Worm (Caenorhabditis elegans) whole organism, L2 larva: ENCODE data around the gene dnj-17.

Experiments
- C34F6.9 ChIP-seq: fragments of 150-350 bp; optimal IDR thresholded peaks from 2 replicates; lab custom pipeline; 2014; ENCODE audit warnings: missing biosample characterization, missing genetic modification characterization
- F13H6.1 ChIP-seq: sonication (generic microtip); optimal IDR thresholded peaks from 2 replicates; lab custom pipeline; 2016; ENCODE audit warnings: missing genetic modification characterization, missing compliant biosample characterization
- R02D3.7 ChIP-seq: fragments of 150-350 bp; optimal IDR thresholded peaks from 2 replicates; lab custom pipeline; 2014; ENCODE audit warnings: missing biosample characterization, missing genetic modification characterization
- Y55F3AM.14 ChIP-seq: fragments of 200-800 bp; sonication (Bioruptor generic); optimal IDR thresholded peaks from 2 replicates; lab custom pipeline; 2018; ENCODE audit warnings: mild to moderate bottlenecking, missing genetic modification characterization, missing compliant biosample characterization
- ZK546.5 ChIP-seq: sonication (generic microtip); optimal IDR thresholded peaks from 2 replicates; lab custom pipeline; 2017; ENCODE audit warnings: missing biosample characterization, missing genetic modification characterization
- aly-2 ChIP-seq: fragments of 150-350 bp; optimal IDR thresholded peaks from 2 replicates; lab custom pipeline; 2014; ENCODE audit warnings: missing biosample characterization, missing genetic modification characterization
- blmp-1 ChIP-seq: sonication (generic microtip); optimal IDR thresholded peaks from 2 replicates; lab custom pipeline; 2017; ENCODE audit warnings: missing genetic modification characterization, mild to moderate bottlenecking, missing compliant biosample characterization, antibody characterized with exemption, moderate library complexity; ENCODE audit not compliant: insufficient read depth
- dmd-4 ChIP-seq: sonication (generic microtip); optimal IDR thresholded peaks from 2 replicates; lab custom pipeline; 2017; ENCODE audit warnings: missing biosample characterization, missing genetic modification characterization
- egl-27 ChIP-seq: sonication (generic microtip); optimal IDR thresholded peaks from 3 replicates; lab custom pipeline; 2017; ENCODE audit warnings: missing biosample characterization, missing genetic modification reagents, missing genetic modification characterization
- elt-1 ChIP-seq: fragments of 150-350 bp; optimal IDR thresholded peaks from 2 replicates; lab custom pipeline; 2014; ENCODE audit warnings: missing biosample characterization, missing genetic modification characterization
- elt-3 ChIP-seq: sonication (generic microtip); optimal IDR thresholded peaks from 2 replicates; lab custom pipeline; 2017; ENCODE audit warnings: missing biosample characterization, missing genetic modification characterization
- fos-1 ChIP-seq: fragments of 150-350 bp; optimal IDR thresholded peaks from 2 replicates; lab custom pipeline; 2014; ENCODE audit warnings: missing biosample characterization, missing genetic modification characterization
- gmeb-1 ChIP-seq: fragments of 150-350 bp; optimal IDR thresholded peaks from 2 replicates; lab custom pipeline; 2014; ENCODE audit warnings: missing biosample characterization, missing genetic modification characterization
- lin-11 ChIP-seq: fragments of 150-350 bp; sonication (generic microtip); optimal IDR thresholded peaks from 2 replicates; lab custom pipeline; 2014; ENCODE audit warnings: missing biosample characterization, missing genetic modification characterization, inconsistent platforms, mixed read lengths
- lin-13 ChIP-seq: fragments of 150-350 bp; optimal IDR thresholded peaks from 2 replicates; lab custom pipeline; 2014; ENCODE audit warnings: missing biosample characterization, missing genetic modification reagents, missing genetic modification characterization
- lin-39 ChIP-seq: fragments of 150-350 bp; optimal IDR thresholded peaks from 2 replicates; lab custom pipeline; 2014; ENCODE audit warnings: missing biosample characterization, missing genetic modification reagents, missing genetic modification characterization
- lsy-2 ChIP-seq, 2 experiments: fragments of 150-350 bp in 1 of 2; sonication (generic microtip) in 1 of 2; optimal IDR thresholded peaks; 2 replicates each; lab custom pipeline; 2014 to 2017; ENCODE audit warnings: missing biosample characterization in 2 of 2, missing genetic modification characterization in 2 of 2
- mab-5 ChIP-seq: fragments of 150-350 bp; optimal IDR thresholded peaks from 2 replicates; lab custom pipeline; 2014; ENCODE audit warnings: missing biosample characterization, missing genetic modification characterization
- mbf-1 ChIP-seq: sonication (generic microtip); optimal IDR thresholded peaks from 2 replicates; lab custom pipeline; 2017; ENCODE audit warnings: missing biosample characterization, missing genetic modification characterization
- nhr-10 ChIP-seq: sonication (generic microtip); optimal IDR thresholded peaks from 2 replicates; lab custom pipeline; 2017; ENCODE audit warnings: missing biosample characterization, missing genetic modification characterization
- nhr-12 ChIP-seq: fragments of 150-350 bp; optimal IDR thresholded peaks from 2 replicates; lab custom pipeline; 2014; ENCODE audit warnings: missing biosample characterization, missing genetic modification characterization
- nhr-129 ChIP-seq: fragments of 150-350 bp; optimal IDR thresholded peaks from 2 replicates; lab custom pipeline; 2014; ENCODE audit warnings: missing biosample characterization, missing genetic modification characterization
- nhr-21 ChIP-seq: fragments of 150-350 bp; optimal IDR thresholded peaks from 2 replicates; lab custom pipeline; 2014; ENCODE audit warnings: missing biosample characterization, missing genetic modification characterization
- nhr-23 ChIP-seq: fragments of 150-350 bp; optimal IDR thresholded peaks from 2 replicates; lab custom pipeline; 2014; ENCODE audit warnings: missing biosample characterization, missing genetic modification reagents, missing genetic modification characterization
- nhr-237 ChIP-seq: fragments of 150-350 bp; optimal IDR thresholded peaks from 2 replicates; lab custom pipeline; 2014; ENCODE audit warnings: missing biosample characterization, missing genetic modification characterization
- nhr-25 ChIP-seq: fragments of 150-350 bp; sonication (generic microtip); optimal IDR thresholded peaks from 3 replicates; lab custom pipeline; 2014; ENCODE audit warnings: missing biosample characterization, missing genetic modification characterization
- nhr-6 ChIP-seq: fragments of 150-350 bp; optimal IDR thresholded peaks from 2 replicates; lab custom pipeline; 2014; ENCODE audit warnings: missing biosample characterization, missing genetic modification characterization
- sem-4 ChIP-seq: fragments of 150-350 bp; optimal IDR thresholded peaks from 2 replicates; lab custom pipeline; 2014; ENCODE audit warnings: missing biosample characterization, missing genetic modification reagents, missing genetic modification characterization
- skn-1 ChIP-seq: sonication (generic microtip); optimal IDR thresholded peaks from 2 replicates; lab custom pipeline; 2017; ENCODE audit warnings: missing biosample characterization, missing genetic modification characterization
- sma-3 ChIP-seq: sonication (generic microtip); optimal IDR thresholded peaks from 2 replicates; lab custom pipeline; 2016; ENCODE audit warnings: missing genetic modification reagents, missing genetic modification characterization, missing compliant biosample characterization
- sma-9 ChIP-seq, 2 experiments: fragments of 150-350 bp in 1 of 2; sonication (generic microtip) in 1 of 2; optimal IDR thresholded peaks; 2 replicates each; lab custom pipeline; 2014 to 2016; ENCODE audit warnings: missing genetic modification characterization in 2 of 2, mild to moderate bottlenecking in 1 of 2, missing biosample characterization in 1 of 2, missing compliant biosample characterization in 1 of 2, missing genetic modification reagents in 1 of 2, moderate library complexity in 1 of 2
- snpc-4 ChIP-seq: fragments of 150-350 bp; optimal IDR thresholded peaks from 2 replicates; lab custom pipeline; 2014; ENCODE audit warnings: missing biosample characterization, missing genetic modification characterization
- unc-39 ChIP-seq: fragments of 150-350 bp; optimal IDR thresholded peaks from 2 replicates; lab custom pipeline; 2014; ENCODE audit warnings: missing biosample characterization, missing genetic modification characterization
- unc-55 ChIP-seq: fragments of 150-350 bp; sonication (generic microtip); optimal IDR thresholded peaks from 3 replicates; lab custom pipeline; 2014; ENCODE audit warnings: missing biosample characterization, missing genetic modification reagents, missing genetic modification characterization
- unc-62 ChIP-seq: fragments of 150-350 bp; optimal IDR thresholded peaks from 2 replicates; lab custom pipeline; 2014; ENCODE audit warnings: missing biosample characterization, missing genetic modification reagents, missing genetic modification characterization
- zag-1 ChIP-seq: fragments of 150-350 bp; optimal IDR thresholded peaks from 2 replicates; lab custom pipeline; 2014; ENCODE audit warnings: missing biosample characterization, missing genetic modification characterization
- ztf-11 ChIP-seq: sonication (generic microtip); optimal IDR thresholded peaks from 2 replicates; lab custom pipeline; 2017; ENCODE audit warnings: missing biosample characterization, missing genetic modification characterization
- ztf-4 ChIP-seq: fragments of 150-350 bp; optimal IDR thresholded peaks from 2 replicates; lab custom pipeline; 2014; ENCODE audit warnings: missing biosample characterization, missing genetic modification characterization

dnj-17 gene

ce11 chrIII:13418975-13419374 lies 25.8 kb upstream of the dnj-17 start:
- no peak for TF ChIP-seq elt-1
- TF ChIP-seq gmeb-1, result no peak
- TF ChIP-seq blmp-1 (tag; lab: Kevin White, UChicago), result no peak
- no peak for TF ChIP-seq nhr-21 (tag; lab: Kevin White, UChicago)
- TF ChIP-seq mab-5, result no peak
- TF ChIP-seq lin-39 (tag; lab: Kevin White, UChicago), result no peak
- no peak for TF ChIP-seq nhr-23 (tag; lab: Kevin White, UChicago)

ce11 chrIII:13411202-13411601 lies 18.1 kb upstream of the dnj-17 start:
- TF ChIP-seq nhr-21 (tag; lab: Kevin White, UChicago) (no peak), fos-1 (tag; lab: Kevin White, UChicago) (peak; percentile 24)

ce11 chrIII:13409498-13409897 lies 16.4 kb upstream of the dnj-17 start, which contains the start of gene myo-6:
TSS of gene myo-6 (plus strand) at chrIII:13409798.
- TF ChIP-seq zag-1 (tag; lab: Kevin White, UChicago) (no peak), unc-55 (GFP tag; lab: Kevin White, UChicago) (no peak), nhr-6 (tag; lab: Kevin White, UChicago) (no peak), ztf-4 (no peak), fos-1 (tag; lab: Kevin White, UChicago) (no peak), ZK546.5 (tag; lab: Kevin White, UChicago) (no peak), nhr-10 (tag; lab: Kevin White, UChicago) (no peak), blmp-1 (tag; lab: Kevin White, UChicago) (no peak), F13H6.1 (no peak), skn-1 (tag; lab: Kevin White, UChicago) (no peak), R02D3.7 (tag; lab: Kevin White, UChicago) (no peak), lsy-2 (tag; optimal IDR thresholded peaks at IDR 0.05; lab: Kevin White, UChicago) (no peak), sma-3 (GFP tag; lab: Kevin White, UChicago) (no peak), sem-4 (tag; lab: Kevin White, UChicago) (no peak), mbf-1 (tag; lab: Kevin White, UChicago) (no peak), nhr-129 (tag; lab: Kevin White, UChicago) (no peak), lin-13 (GFP tag; lab: Kevin White, UChicago) (no peak), lin-11 (tag; lab: Kevin White, UChicago) (no peak)

- TF ChIP-seq nhr-12 (tag; lab: Kevin White, UChicago) (no peak), C34F6.9 (tag; lab: Kevin White, UChicago) (no peak), R02D3.7 (tag; lab: Kevin White, UChicago) (no peak), elt-3 (no peak), nhr-10 (tag; lab: Kevin White, UChicago) (no peak), nhr-23 (tag; lab: Kevin White, UChicago) (no peak), ztf-11 (no peak)
Observed at ce11 chrIII:13405504-13405903, 12.4 kb upstream of the dnj-17 start, which contains the start of gene nas-1. TSS of gene nas-1 (plus strand) at chrIII:13405804.

ce11 chrIII:13404418-13404817 lies 11.3 kb upstream of the dnj-17 start, which contains the start of gene ttr-52:
TSS of gene ttr-52 (plus strand) at chrIII:13404718.
- TF ChIP-seq mbf-1 (tag; lab: Kevin White, UChicago) (no peak), nhr-23 (tag; lab: Kevin White, UChicago) (no peak), unc-62 (GFP tag; lab: Kevin White, UChicago) (no peak), aly-2 (tag; lab: Kevin White, UChicago) (no peak), F13H6.1 (no peak), egl-27 (tag; lab: Kevin White, UChicago) (no peak), nhr-237 (no peak), unc-39 (tag; lab: Kevin White, UChicago) (no peak), nhr-21 (tag; lab: Kevin White, UChicago) (no peak), Y55F3AM.14 (GFP tag; lab: Kevin White, UChicago) (no peak), dmd-4 (tag; lab: Kevin White, UChicago) (no peak), C34F6.9 (tag; lab: Kevin White, UChicago) (no peak), snpc-4 (no peak), sma-9 (GFP tag; optimal IDR thresholded peaks at IDR 0.05; lab: Kevin White, UChicago) (no peak), sma-9 (tag; optimal IDR thresholded peaks at IDR 0.05; lab: Kevin White, UChicago) (no peak), sem-4 (tag; lab: Kevin White, UChicago) (no peak), nhr-25 (no peak), sma-3 (GFP tag; lab: Kevin White, UChicago) (no peak)
- TF ChIP-seq, all 48 proteins: peak for 0
